Fruit fly (Drosophila melanogaster) S2 (cell line): ENCODE measurements around the gene omd.

Experiments used
- CG8478 ChIP-seq: fragments of >200 bp; optimal IDR thresholded peaks from 2 replicates; lab custom pipeline; 2018
- CTCF ChIP-seq, 2 experiments: fragments of >200 bp; optimal IDR thresholded peaks; 2 replicates each; lab custom pipeline; 2018

DNA sequence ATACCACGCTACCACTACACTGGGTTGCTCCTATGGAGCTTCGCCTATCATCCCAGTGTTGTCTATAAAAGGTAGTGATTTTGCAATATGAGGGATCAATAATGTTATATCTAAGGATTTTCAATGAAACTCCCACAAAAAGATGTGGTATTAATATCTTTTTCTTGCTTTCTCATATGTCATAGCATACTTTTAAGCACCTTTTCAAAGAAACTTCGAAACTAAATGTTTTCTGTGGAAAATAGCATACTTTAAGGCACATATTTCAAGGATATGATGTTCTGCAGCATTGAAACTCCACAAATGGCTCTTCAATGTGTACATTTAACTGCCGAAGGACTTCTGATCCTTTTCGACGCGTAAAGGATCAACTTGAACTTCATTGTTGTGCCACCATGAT lies 14.1 kb downstream of the omd start:
- TF ChIP-seq CTCF (optimal IDR thresholded peaks at IDR 0.05; lab: Kevin White, UChicago) (no peak), CG8478 (no peak)
